Worm (Caenorhabditis elegans) whole organism, L1 larva: ENCODE measurements around the gene clec-58.

Source experiments
- alr-1 ChIP-seq: fragments of 200-800 bp; sonication (Bioruptor generic); optimal IDR thresholded peaks from 2 replicates; lab custom pipeline; 2018; ENCODE audit warnings: borderline replicate concordance, mild to moderate bottlenecking, missing genetic modification characterization, missing compliant biosample characterization
- aly-2 ChIP-seq: fragments of 150-350 bp; optimal IDR thresholded peaks from 2 replicates; lab custom pipeline; 2014; ENCODE audit warnings: missing biosample characterization, missing genetic modification characterization
- fkh-4 ChIP-seq: sonication (generic microtip); optimal IDR thresholded peaks from 2 replicates; lab custom pipeline; 2016; ENCODE audit warnings: missing compliant biosample characterization, missing genetic modification characterization, borderline replicate concordance
- nhr-76 ChIP-seq: sonication (generic microtip); optimal IDR thresholded peaks from 2 replicates; lab custom pipeline; 2017; ENCODE audit warnings: missing biosample characterization, missing genetic modification characterization

DNA sequence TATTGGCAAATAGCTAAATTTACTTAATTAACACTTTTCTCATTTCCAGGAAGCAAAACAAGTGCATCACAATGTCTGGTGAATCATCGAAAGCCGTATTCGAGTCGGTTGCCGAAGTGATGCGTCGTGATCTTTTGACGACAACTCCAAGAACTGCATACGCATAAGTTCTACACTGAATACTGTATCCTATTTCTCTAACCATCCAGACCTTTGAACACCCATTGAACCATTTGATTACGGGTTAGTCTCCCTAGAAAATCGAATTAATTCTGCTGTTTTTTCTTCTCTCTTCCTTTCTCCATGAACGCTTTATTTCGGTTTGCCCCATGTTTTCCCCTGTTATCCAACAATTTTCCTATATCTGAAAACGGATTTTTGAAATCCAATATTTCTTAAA is 26.2 kb downstream of the clec-58 start, which contains the start of gene lin-56:
- no peak for TF ChIP-seq alr-1 (tag; lab: Kevin White, UChicago)
- TF ChIP-seq fkh-4 (tag; lab: Kevin White, UChicago): no peak
- TF ChIP-seq aly-2: no peak
- no peak for TF ChIP-seq nhr-76 (tag; lab: Kevin White, UChicago)
